Worm (Caenorhabditis elegans) whole organism, L3 larva: ENCODE data around the gene srbc-67.
"Not testable (repeated sequence)": the region's sequence is repeated elsewhere in the genome, so short reads cannot be mapped to it uniquely, and the experiment has no call there.

Experiments used
- R02D3.7 ChIP-seq: fragments of 150-350 bp; optimal IDR thresholded peaks from 2 replicates; lab custom pipeline; 2014; ENCODE audit warnings: missing biosample characterization, missing genetic modification characterization
- ceh-16 ChIP-seq: sonication (generic microtip); optimal IDR thresholded peaks from 2 replicates; lab custom pipeline; 2017; ENCODE audit warnings: missing biosample characterization, missing genetic modification characterization
- ceh-82 ChIP-seq: fragments of 150-350 bp; optimal IDR thresholded peaks from 2 replicates; lab custom pipeline; 2014; ENCODE audit warnings: missing biosample characterization, missing genetic modification characterization
- ceh-9 ChIP-seq: sonication (generic microtip); optimal IDR thresholded peaks from 2 replicates; lab custom pipeline; 2018; ENCODE audit warnings: missing biosample characterization, missing genetic modification characterization
- daf-12 ChIP-seq: fragments of 150-350 bp; optimal IDR thresholded peaks from 2 replicates; lab custom pipeline; 2014; ENCODE audit warnings: missing biosample characterization, missing genetic modification reagents, missing genetic modification characterization
- egl-27 ChIP-seq: sonication (generic microtip); optimal IDR thresholded peaks from 4 replicates; lab custom pipeline; 2017; ENCODE audit warnings: missing biosample characterization, missing genetic modification reagents, missing genetic modification characterization
- egl-5 ChIP-seq: fragments of 150-350 bp; optimal IDR thresholded peaks from 2 replicates; lab custom pipeline; 2017; ENCODE audit warnings: missing biosample characterization, missing genetic modification reagents, missing genetic modification characterization, inconsistent platforms
- eor-1 ChIP-seq, 2 experiments: fragments of 150-350 bp; optimal IDR thresholded peaks; 2 replicates each; lab custom pipeline; 2014 to 2018; ENCODE audit warnings: missing biosample characterization in 2 of 2, missing genetic modification characterization in 2 of 2
- fkh-10 ChIP-seq: sonication (generic microtip); optimal IDR thresholded peaks from 2 replicates; lab custom pipeline; 2017; ENCODE audit warnings: missing biosample characterization, missing genetic modification reagents, missing genetic modification characterization
- fos-1 ChIP-seq: fragments of 150-350 bp; optimal IDR thresholded peaks from 2 replicates; lab custom pipeline; 2014; ENCODE audit warnings: missing biosample characterization, missing genetic modification characterization
- hmg-11 ChIP-seq: sonication (generic microtip); optimal IDR thresholded peaks from 2 replicates; lab custom pipeline; 2016; ENCODE audit warnings: missing genetic modification characterization, missing compliant biosample characterization
- jun-1 ChIP-seq: fragments of 150-350 bp; optimal IDR thresholded peaks from 2 replicates; lab custom pipeline; 2014; ENCODE audit warnings: missing biosample characterization, missing genetic modification reagents, missing genetic modification characterization
- lin-15B ChIP-seq: fragments of 150-350 bp; optimal IDR thresholded peaks from 2 replicates; lab custom pipeline; 2014; ENCODE audit warnings: missing biosample characterization, missing genetic modification characterization
- lin-39 ChIP-seq: fragments of 150-350 bp; optimal IDR thresholded peaks from 2 replicates; lab custom pipeline; 2018; ENCODE audit warnings: missing biosample characterization, missing genetic modification reagents, missing genetic modification characterization
- lsy-12 ChIP-seq: sonication (generic microtip); optimal IDR thresholded peaks from 2 replicates; lab custom pipeline; 2016; ENCODE audit warnings: mild to moderate bottlenecking, missing genetic modification characterization, missing compliant biosample characterization
- mdl-1 ChIP-seq: fragments of 150-350 bp; optimal IDR thresholded peaks from 2 replicates; lab custom pipeline; 2014; ENCODE audit warnings: missing biosample characterization, missing genetic modification characterization
- nfya-1 ChIP-seq: sonication (generic microtip); optimal IDR thresholded peaks from 2 replicates; lab custom pipeline; 2017; ENCODE audit warnings: missing genetic modification characterization, mild to moderate bottlenecking, missing compliant biosample characterization, antibody characterized with exemption, moderate library complexity; ENCODE audit not compliant: insufficient read depth
- nhr-11 ChIP-seq: fragments of 150-350 bp; optimal IDR thresholded peaks from 2 replicates; lab custom pipeline; 2014; ENCODE audit warnings: missing biosample characterization, missing genetic modification characterization
- nhr-12 ChIP-seq: fragments of 150-350 bp; optimal IDR thresholded peaks from 2 replicates; lab custom pipeline; 2014; ENCODE audit warnings: missing biosample characterization, missing genetic modification characterization
- nhr-23 ChIP-seq: fragments of 150-350 bp; optimal IDR thresholded peaks from 2 replicates; lab custom pipeline; 2014; ENCODE audit warnings: missing biosample characterization, missing genetic modification reagents, missing genetic modification characterization
- nhr-25 ChIP-seq: sonication (generic microtip); optimal IDR thresholded peaks from 2 replicates; lab custom pipeline; 2017; ENCODE audit warnings: missing biosample characterization, missing genetic modification characterization
- nhr-28 ChIP-seq: fragments of 150-350 bp; optimal IDR thresholded peaks from 2 replicates; lab custom pipeline; 2014; ENCODE audit warnings: missing biosample characterization, missing genetic modification characterization
- nhr-67 ChIP-seq: fragments of 150-350 bp; optimal IDR thresholded peaks from 2 replicates; lab custom pipeline; 2014; ENCODE audit warnings: missing biosample characterization, missing genetic modification characterization
- nhr-76 ChIP-seq: fragments of 150-350 bp; sonication (generic microtip); optimal IDR thresholded peaks from 5 replicates; lab custom pipeline; 2014; ENCODE audit warnings: missing biosample characterization, missing genetic modification characterization
- pqm-1 ChIP-seq: fragments of 150-350 bp; optimal IDR thresholded peaks from 2 replicates; lab custom pipeline; 2017; ENCODE audit warnings: missing biosample characterization, missing genetic modification characterization, inconsistent platforms
- sea-2 ChIP-seq: fragments of 150-350 bp; sonication (generic microtip); optimal IDR thresholded peaks from 4 replicates; lab custom pipeline; 2014; ENCODE audit warnings: missing biosample characterization, missing genetic modification reagents, missing genetic modification characterization
- skn-1 ChIP-seq: fragments of 150-350 bp; optimal IDR thresholded peaks from 2 replicates; lab custom pipeline; 2014; ENCODE audit warnings: missing biosample characterization, missing genetic modification characterization
- snpc-4 ChIP-seq: fragments of 150-350 bp; optimal IDR thresholded peaks from 2 replicates; lab custom pipeline; 2014; ENCODE audit warnings: missing biosample characterization, missing genetic modification characterization
- unc-39 ChIP-seq: sonication (generic microtip); optimal IDR thresholded peaks from 4 replicates; lab custom pipeline; 2017; ENCODE audit warnings: missing biosample characterization, missing genetic modification characterization
- unc-62 ChIP-seq: fragments of 150-350 bp; sonication (generic microtip); optimal IDR thresholded peaks from 4 replicates; lab custom pipeline; 2014; ENCODE audit warnings: missing biosample characterization, missing genetic modification reagents, missing genetic modification characterization
- zag-1 ChIP-seq: fragments of 150-350 bp; optimal IDR thresholded peaks from 2 replicates; lab custom pipeline; 2014; ENCODE audit warnings: missing biosample characterization, missing genetic modification characterization
- ztf-4 ChIP-seq: fragments of 150-350 bp; optimal IDR thresholded peaks from 2 replicates; lab custom pipeline; 2014; ENCODE audit warnings: missing biosample characterization, missing genetic modification characterization

The srbc-67 gene

DNA sequence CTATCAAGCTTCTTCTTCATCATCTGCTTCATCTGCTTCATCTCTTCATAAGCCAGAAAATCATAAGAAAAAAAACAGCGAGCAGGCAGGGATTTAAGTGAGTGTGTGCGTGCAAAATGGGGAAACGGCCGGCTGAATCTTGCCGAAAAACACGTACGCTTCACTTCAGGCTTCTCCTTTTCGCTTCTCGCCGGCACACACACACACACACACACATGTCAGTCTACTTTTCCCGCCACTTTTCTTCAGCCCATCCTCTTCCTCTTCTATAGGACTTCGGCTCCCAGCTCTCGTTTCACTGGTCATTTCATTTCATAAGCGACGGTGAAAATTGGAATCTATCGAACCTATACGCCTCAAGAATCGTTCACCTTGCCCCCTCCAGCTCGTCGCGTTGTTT, 38.2 kb upstream of the srbc-67 start:
- TF ChIP-seq pqm-1 (tag; lab: Kevin White, UChicago) (no peak), ceh-9 (tag; lab: Kevin White, UChicago) (no peak), daf-12 (no peak), unc-39 (tag; lab: Kevin White, UChicago) (no peak), sea-2 (GFP tag; lab: Kevin White, UChicago) (no peak), lin-15B (tag; lab: Kevin White, UChicago) (no peak)

DNA sequence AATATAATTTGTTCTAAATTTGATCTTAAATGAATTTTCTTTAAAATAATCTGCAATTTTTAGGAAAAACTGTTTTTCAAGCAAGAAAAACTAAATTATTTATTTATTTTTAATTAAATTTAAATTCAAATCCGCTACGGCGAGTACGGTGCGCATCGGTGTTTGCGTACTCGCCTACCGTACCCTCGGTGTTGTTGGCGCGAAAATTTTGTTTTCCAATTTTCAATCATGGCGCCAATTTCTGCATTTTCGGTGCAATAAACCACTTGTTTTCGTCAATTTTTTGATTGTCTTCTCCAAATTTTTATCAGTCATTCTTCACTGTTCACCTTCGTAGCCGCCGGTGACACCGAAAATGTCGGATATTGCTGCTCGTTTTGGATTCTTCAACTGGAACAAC, 37.8 kb upstream of the srbc-67 start, which contains the start of gene pygl-1:
TSS of gene pygl-1 (plus strand) at position 211 of the 400 bp plus-strand sequence.
- TF ChIP-seq egl-27 (no peak), nhr-76 (no peak), eor-1 (tag; optimal IDR thresholded peaks at IDR 0.05; lab: Kevin White, UChicago) (no peak), nhr-11 (tag; lab: Kevin White, UChicago) (no peak), snpc-4 (tag; lab: Kevin White, UChicago) (no peak), ceh-82 (tag; lab: Kevin White, UChicago) (no peak), egl-5 (tag; lab: Kevin White, UChicago) (no peak), ztf-4 (tag; lab: Kevin White, UChicago) (no peak), skn-1 (no peak), jun-1 (tag; lab: Kevin White, UChicago) (no peak), mdl-1 (tag; lab: Kevin White, UChicago) (no peak), hmg-11 (no peak), ceh-9 (tag; lab: Kevin White, UChicago) (no peak), nhr-23 (tag; lab: Kevin White, UChicago) (no peak), fos-1 (tag; lab: Kevin White, UChicago) (no peak)

DNA sequence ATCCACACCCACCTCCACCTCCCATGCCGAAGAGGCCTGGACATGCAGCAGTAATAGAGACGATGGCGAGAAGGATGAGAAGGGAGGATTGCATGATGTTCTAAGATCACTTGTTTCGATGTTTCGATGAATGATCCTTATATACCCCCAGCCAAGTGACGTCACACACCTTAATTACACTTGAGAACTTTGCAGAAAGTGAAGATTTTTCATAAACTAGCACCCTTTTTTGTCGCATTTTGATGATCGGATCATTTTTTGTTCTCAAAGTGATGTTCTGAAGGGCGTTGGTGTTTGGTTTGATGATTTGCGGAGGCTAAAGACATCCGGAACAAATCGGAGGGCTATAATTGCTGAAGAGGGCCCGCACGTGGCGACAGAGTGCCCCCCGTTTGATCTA, 34.7 kb upstream of the srbc-67 start, which contains the start of gene grl-27:
TSS of gene grl-27 (minus strand) at position 101 of the 400 bp plus-strand sequence.
- no peak for TF ChIP-seq unc-62 (GFP tag; lab: Kevin White, UChicago)
- TF ChIP-seq snpc-4 (tag; lab: Kevin White, UChicago): no peak
- no peak for TF ChIP-seq nhr-25 (tag; lab: Kevin White, UChicago)
- TF ChIP-seq sea-2 (GFP tag; lab: Kevin White, UChicago): no peak
- no peak for TF ChIP-seq pqm-1 (tag; lab: Kevin White, UChicago)
- TF ChIP-seq ceh-16 (tag; lab: Kevin White, UChicago): no peak
- TF ChIP-seq nhr-12 (tag; lab: Kevin White, UChicago): no peak
- no peak for TF ChIP-seq nhr-67
- no peak for TF ChIP-seq mdl-1 (tag; lab: Kevin White, UChicago)
- no peak for TF ChIP-seq egl-27
- TF ChIP-seq fkh-10 (GFP tag; lab: Kevin White, UChicago): no peak
- TF ChIP-seq R02D3.7 (tag; lab: Kevin White, UChicago): no peak
- TF ChIP-seq nhr-28 (tag; lab: Kevin White, UChicago): no peak
- no peak for TF ChIP-seq nfya-1 (tag; lab: Kevin White, UChicago)
- TF ChIP-seq ceh-82 (tag; lab: Kevin White, UChicago): no peak

DNA sequence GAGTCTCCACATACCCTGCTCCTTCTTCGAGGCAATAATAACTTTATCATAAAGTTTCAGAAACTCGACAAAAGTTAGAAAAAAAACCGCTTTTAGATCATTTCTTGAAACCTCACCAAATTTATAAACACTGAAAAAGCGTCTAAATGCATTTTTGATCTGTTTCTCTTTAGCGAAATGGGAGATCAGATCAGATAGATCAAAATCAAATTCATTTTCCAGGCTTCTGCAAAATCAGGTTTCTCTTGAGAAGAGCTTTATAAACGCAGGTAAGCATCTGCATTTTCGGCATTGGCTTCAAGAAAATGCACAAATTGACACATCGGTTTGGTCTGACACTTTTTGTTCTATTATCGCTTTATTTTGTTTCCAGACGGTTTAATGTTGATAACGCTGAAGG, 31.4 kb upstream of the srbc-67 start, which contains the start of gene F40C5.1:
TSS of gene F40C5.1 (plus strand) at position 301 of the 400 bp plus-strand sequence.
- TF ChIP-seq nhr-12 (tag; lab: Kevin White, UChicago); nhr-25 (tag; lab: Kevin White, UChicago); eor-1 (tag; optimal IDR thresholded peaks at IDR 0.05; lab: Kevin White, UChicago): not testable (repeated sequence)

DNA sequence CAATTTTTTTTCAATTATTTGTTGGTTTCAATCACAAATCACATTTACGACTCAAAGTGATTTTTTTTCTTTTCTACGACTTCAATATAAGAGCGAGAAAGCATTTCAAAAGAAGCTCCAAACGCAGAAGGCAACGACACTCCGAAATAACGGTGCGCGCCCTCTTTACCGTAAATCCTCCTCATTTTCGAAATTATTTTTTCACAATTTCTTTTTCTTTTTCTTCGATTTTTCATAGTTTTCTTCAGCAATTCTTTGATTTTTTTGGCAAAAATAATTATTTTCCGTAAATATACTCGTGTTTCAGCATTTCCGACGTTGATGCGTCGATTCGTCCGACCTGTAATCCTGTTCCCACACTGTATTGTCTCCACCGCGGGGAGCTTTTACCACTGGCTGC, 29.7 kb upstream of the srbc-67 start, which contains the start of gene F40C5.2:
TSS of gene F40C5.2 (plus strand) at position 301 of the 400 bp plus-strand sequence.
- TF ChIP-seq lin-39; zag-1; eor-1 (tag; optimal IDR thresholded peaks at IDR 0.05; lab: Kevin White, UChicago): not testable (repeated sequence)

DNA sequence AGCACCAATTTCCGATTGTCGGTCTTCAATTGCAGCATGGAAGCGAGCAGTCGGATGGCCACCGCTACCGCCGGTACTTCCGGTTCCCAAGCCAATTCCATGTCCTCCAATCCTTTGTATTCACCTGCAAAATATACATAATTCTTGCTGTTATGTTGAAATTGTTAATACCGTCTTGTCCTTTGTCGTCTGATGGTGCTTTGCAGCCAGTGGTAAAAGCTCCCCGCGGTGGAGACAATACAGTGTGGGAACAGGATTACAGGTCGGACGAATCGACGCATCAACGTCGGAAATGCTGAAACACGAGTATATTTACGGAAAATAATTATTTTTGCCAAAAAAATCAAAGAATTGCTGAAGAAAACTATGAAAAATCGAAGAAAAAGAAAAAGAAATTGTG, 23.3 kb upstream of the srbc-67 start, which contains the start of gene T24A6.17:
TSS of gene T24A6.17 (minus strand) at position 101 of the 400 bp plus-strand sequence.
- not testable (repeated sequence) for TF ChIP-seq pqm-1, jun-1, lsy-12 (tag; lab: Kevin White, UChicago)
